Worm (Caenorhabditis elegans) whole organism, L4/young adult: ENCODE data around the gene F59D12.5.

Experiments used
- W03F9.2 ChIP-seq: fragments of 150-350 bp; optimal IDR thresholded peaks from 2 replicates; lab custom pipeline; 2014; ENCODE audit warnings: missing biosample characterization, missing genetic modification characterization
- him-1 ChIP-seq: sonication (generic microtip); optimal IDR thresholded peaks from 2 replicates; lab custom pipeline; 2016; ENCODE audit warnings: missing genotype, missing genetic modification reagents, missing genetic modification characterization, missing compliant biosample characterization

DNA sequence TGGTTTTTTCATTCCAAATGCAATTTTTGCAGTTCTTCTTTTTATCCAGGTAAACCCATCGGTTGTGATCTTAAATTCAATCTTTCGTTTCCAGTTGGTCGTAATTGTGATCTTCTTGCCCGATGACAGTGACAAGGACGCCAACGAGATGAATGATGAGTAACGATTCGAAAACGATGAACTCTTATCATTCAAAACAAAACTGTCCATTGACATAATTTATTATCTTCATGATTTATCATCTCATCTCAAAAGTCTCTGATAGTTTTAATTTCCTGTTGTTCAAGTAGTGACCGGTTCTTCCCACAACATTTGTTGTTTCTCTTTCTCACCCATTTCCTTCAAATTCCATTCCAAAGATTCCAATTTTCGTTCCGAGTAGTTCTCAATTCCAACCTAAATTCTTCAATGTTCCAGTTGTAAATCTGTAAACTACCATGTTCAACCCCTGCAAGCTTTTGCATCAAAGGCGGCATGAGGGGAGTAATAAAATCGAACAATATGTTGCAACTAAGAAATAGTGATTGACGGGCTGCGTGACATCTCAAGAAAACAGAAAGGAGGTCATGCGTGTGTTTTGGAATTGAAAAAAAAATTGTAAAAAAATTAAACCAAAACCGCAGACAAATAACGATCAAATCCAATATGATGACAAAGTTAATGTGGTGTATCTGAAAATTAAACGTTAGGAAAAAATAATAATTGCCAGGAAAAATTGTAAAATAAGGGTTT lies 20.9 kb downstream of the F59D12.5 start:
- TF ChIP-seq him-1 (tag; lab: Kevin White, UChicago) (no peak), W03F9.2 (tag; lab: Kevin White, UChicago) (no peak)
